Worm (Caenorhabditis elegans): ENCODE measurements around the gene alkb-1.

alkb-1 gene

DNA sequence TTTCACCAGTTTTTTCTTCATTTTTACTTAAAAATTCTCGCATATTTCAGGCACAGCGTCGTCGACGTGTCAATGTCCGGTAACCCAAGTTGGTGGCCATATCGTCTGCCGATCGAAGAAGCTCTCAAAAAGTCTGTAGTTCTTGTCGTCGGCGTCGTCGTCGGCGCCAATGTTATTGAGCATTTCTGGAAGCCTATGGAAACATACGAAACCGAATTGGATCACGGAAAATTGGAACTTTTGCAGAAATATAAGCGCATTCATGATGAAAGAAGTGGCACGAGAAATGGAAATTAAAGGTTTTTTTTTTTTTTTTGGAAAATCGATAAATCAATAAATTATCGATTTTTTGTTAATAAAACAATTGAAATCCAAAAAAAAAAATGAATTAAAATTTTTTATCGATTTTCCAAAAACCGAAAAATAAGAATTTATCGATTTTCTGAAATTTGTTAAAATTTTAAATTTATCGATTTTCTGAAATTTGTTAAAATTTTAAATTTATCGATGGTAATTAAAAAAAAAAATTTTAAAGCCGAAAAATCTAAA lies at the start of gene alkb-1:
Gene alkb-1 (plus strand): TSS at position 51 of the 549 bp plus-strand sequence.
- no peak for TF ChIP-seq unc-62 (GFP tag; optimal IDR thresholded peaks at IDR 0.05)

DNA sequence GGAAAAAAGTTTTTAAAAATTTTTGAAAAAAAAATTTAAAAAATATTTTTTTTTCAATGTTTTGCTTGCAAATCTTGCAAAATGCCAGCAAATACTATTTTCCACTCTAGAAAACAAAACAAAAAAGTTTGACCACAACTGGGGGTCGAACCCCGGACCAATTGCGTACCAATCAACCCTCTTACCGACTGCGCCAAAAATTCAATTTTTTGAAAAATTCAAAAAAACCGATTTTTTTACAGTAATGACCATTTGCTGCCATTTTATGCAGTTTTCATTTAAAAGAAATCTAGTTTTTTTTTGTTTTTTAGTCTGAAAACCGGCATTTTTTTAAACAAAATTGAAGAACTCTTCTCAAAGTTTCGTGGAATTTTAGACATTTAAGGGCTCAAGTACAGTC lies 49.8 kb upstream of the alkb-1 start:
- no peak for TF ChIP-seq skn-1 (tag; optimal IDR thresholded peaks at IDR 0.05)
- TF ChIP-seq egl-27 (tag; optimal IDR thresholded peaks at IDR 0.05) = no peak

DNA sequence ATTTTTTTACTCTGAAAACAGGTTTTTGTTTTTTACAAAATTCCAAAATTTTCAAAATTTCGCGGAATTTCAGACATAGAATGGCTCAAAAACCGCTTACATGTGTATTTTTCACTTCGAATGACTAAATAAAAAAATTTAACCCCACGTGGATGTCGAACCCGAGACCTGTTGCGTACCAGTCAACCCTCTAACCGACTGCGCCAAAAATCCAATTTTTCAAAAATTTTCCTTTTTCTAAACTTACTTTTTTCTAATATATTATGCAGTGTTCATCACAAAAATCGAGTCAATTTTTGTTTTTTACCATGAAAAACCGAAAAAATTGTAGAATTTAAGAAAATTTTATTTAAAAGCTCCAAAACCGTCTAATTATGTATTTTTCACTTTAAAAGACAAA lies 46.2 kb upstream of the alkb-1 start:
- TF ChIP-seq blmp-1 (tag; optimal IDR thresholded peaks at IDR 0.05; ENCODE audit: insufficient read depth) (no peak), lsy-2 (tag; optimal IDR thresholded peaks at IDR 0.05) (no peak), aly-2 (tag; optimal IDR thresholded peaks at IDR 0.05) (no peak), nhr-129 (tag; optimal IDR thresholded peaks at IDR 0.05) (no peak), nhr-77 (tag; optimal IDR thresholded peaks at IDR 0.05) (no peak), ZK546.5 (tag; optimal IDR thresholded peaks at IDR 0.05) (no peak)

DNA sequence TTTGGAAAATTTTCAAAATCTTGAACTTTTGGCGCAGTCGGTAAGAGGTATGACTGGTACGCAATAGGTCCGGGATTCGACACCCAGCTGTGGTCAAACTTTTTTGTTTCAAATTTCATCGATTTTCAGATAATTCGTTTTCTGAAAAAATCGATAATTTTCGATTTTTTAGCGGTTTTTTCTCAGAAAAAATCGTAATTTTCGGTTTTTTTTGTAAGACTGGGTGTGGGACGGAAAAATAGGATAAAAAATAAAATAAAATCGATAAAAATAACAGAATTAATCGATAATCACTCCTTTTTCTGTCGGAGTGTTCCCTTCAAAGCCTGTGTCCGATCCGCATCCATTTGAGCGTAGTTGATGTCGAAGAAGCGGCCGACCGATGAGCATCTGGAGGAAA lies 43.5 kb upstream of the alkb-1 start:
- no peak for TF ChIP-seq nhr-25 (tag; optimal IDR thresholded peaks at IDR 0.05)

DNA sequence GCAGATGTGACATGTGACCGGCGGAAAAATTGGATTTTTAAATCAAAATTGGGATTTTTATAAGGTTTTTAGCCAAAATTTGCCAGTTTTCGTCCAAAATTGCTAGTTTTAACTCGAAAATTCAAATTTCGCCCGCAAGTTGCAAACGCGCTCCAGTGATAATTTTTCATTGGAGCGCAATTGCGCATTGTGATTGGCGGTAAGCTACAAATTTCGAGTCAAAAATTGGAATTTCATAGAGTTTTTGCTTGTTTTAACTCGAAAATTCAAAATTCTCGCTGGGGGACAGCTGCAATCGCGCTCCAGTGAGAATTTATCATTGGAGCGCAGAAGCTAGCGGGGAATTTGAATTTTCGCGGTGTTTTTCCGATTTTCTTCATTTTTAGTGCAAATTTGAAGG lies 42.9 kb upstream of the alkb-1 start:
- TF ChIP-seq ztf-1 (GFP tag; conservative IDR thresholded peaks at IDR 0.05) (no peak), unc-55 (GFP tag; optimal IDR thresholded peaks at IDR 0.05) (no peak), mdl-1 (tag; optimal IDR thresholded peaks at IDR 0.05) (no peak), C34F6.9 (tag; optimal IDR thresholded peaks at IDR 0.05) (no peak), nhr-77 (tag; optimal IDR thresholded peaks at IDR 0.05) (no peak), sma-3 (GFP tag; optimal IDR thresholded peaks at IDR 0.05) (no peak), ama-1 (optimal IDR thresholded peaks at IDR 0.05) (no peak), fos-1 (tag; optimal IDR thresholded peaks at IDR 0.05) (no peak), blmp-1 (tag; optimal IDR thresholded peaks at IDR 0.05; ENCODE audit: insufficient read depth) (no peak), nhr-21 (tag; optimal IDR thresholded peaks at IDR 0.05) (no peak), nhr-11 (tag; optimal IDR thresholded peaks at IDR 0.05) (no peak)

DNA sequence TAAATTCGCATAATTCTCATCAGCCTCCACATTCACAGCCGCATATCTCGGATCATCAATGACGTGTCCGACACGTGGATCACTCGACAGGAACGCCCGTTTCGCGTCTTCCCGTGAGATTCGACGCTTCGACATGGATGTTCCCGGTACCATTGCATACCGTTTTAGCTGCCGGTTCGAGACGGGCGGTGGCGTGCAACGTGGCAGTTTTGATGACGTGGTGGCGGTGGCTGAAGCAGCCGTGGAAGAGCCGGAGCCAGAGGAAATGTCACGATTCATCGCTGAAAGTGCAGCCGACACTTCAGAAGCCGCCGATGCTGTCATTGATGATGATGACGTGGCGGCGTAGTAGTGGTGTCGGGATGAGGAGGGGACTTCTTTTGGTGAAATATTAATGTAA lies 40.7 kb upstream of the alkb-1 start:
- TF ChIP-seq egl-27 (tag; optimal IDR thresholded peaks at IDR 0.05) (no peak), peb-1 (tag; optimal IDR thresholded peaks at IDR 0.05) (no peak), aly-2 (tag; optimal IDR thresholded peaks at IDR 0.05) (no peak), ZK546.5 (tag; optimal IDR thresholded peaks at IDR 0.05) (no peak), ztf-4 (tag; optimal IDR thresholded peaks at IDR 0.05) (no peak), blmp-1 (tag; optimal IDR thresholded peaks at IDR 0.05; ENCODE audit: insufficient read depth) (no peak)

DNA sequence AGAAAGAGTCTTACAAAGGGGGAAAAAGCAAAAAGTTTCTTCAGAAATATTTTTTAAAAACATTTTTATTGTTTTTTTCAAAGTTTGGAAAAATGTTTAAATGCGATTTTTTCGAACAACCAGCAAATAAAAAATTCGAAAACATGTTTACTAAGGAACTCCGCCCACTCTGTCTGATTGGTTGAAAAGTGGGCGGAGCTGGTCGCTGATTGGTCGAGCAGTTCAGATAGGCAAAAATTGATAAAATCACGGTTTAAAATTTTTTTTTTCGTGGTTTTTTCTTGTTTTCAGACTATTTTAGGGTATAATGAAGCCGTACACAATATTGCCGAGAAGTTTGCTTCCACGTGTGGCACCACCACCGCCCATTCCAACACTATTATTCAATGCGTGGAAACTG lies 40.1 kb upstream of the alkb-1 start:
- TF ChIP-seq egl-27 (tag; optimal IDR thresholded peaks at IDR 0.05) (no peak), sem-4 (tag; optimal IDR thresholded peaks at IDR 0.05) (no peak), nhr-237 (tag; optimal IDR thresholded peaks at IDR 0.05) (no peak), Y55F3AM.14 (GFP tag; optimal IDR thresholded peaks at IDR 0.05) (no peak), F13H6.1 (tag; optimal IDR thresholded peaks at IDR 0.05) (no peak), ZK546.5 (tag; optimal IDR thresholded peaks at IDR 0.05) (no peak), fos-1 (tag; optimal IDR thresholded peaks at IDR 0.05) (no peak), ama-1 (optimal IDR thresholded peaks at IDR 0.05) (no peak), gmeb-1 (tag; optimal IDR thresholded peaks at IDR 0.05) (no peak), nhr-6 (tag; optimal IDR thresholded peaks at IDR 0.05) (no peak), zag-1 (tag; optimal IDR thresholded peaks at IDR 0.05) (no peak), peb-1 (tag; optimal IDR thresholded peaks at IDR 0.05) (no peak), mbf-1 (tag; optimal IDR thresholded peaks at IDR 0.05) (no peak), nhr-12 (tag; optimal IDR thresholded peaks at IDR 0.05) (no peak), crh-2 (tag; optimal IDR thresholded peaks at IDR 0.05) (no peak), skn-1 (tag; optimal IDR thresholded peaks at IDR 0.05) (no peak), mab-5 (tag; optimal IDR thresholded peaks at IDR 0.05) (no peak), sma-3 (GFP tag; optimal IDR thresholded peaks at IDR 0.05) (no peak), lin-39 (tag; optimal IDR thresholded peaks at IDR 0.05) (no peak), ceh-82 (tag; optimal IDR thresholded peaks at IDR 0.05) (no peak)
